Worm (Caenorhabditis elegans): Measurements from ENCODE around the gene H02F09.3.

DNA sequence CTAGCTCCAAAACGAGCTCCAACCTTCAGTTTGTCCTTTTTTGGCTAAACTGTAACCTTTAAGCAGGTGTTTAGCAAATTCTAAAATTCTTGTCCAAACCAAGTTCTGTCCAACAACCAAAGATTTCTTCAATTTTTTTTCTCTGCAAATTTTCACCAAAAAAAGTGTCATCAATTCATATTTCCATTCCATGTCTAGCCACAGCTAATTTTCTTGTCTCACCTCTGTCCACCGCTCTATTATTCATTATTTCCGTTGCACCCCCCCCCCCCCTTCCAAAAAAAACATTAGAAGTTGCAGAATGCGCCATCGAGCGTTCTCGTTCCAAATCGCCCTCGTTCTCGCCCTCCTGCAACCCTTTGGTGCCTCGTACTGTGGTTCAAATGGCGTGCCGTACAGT, 7.9 kb downstream of the H02F09.3 start, which contains the start of gene wrt-9:
- TF ChIP-seq klf-2 (GFP tag; conservative IDR thresholded peaks at IDR 0.05) = no peak
- no peak for TF ChIP-seq tab-1 (GFP tag; IDR thresholded peaks at IDR 0.05)
- TF ChIP-seq flt-1 (GFP tag; IDR thresholded peaks at IDR 0.05) = no peak
- TF ChIP-seq ztf-23 (GFP tag; IDR thresholded peaks at IDR 0.05) = no peak
- TF ChIP-seq cog-1 (tag; optimal IDR thresholded peaks at IDR 0.05) = no peak
- no peak for TF ChIP-seq ztf-29 (GFP tag; IDR thresholded peaks at IDR 0.05)
- no peak for TF ChIP-seq T22C8.4 (GFP tag; IDR thresholded peaks at IDR 0.05)

All from whole organism, midembryonic.